Fruit fly (Drosophila melanogaster) whole organism, embryonic: ENCODE data around the gene CycA.

ENCODE experiments used
- Asciz ChIP-seq: fragments of 200-800 bp; sonication (Bioruptor generic); optimal IDR thresholded peaks from 2 replicates; lab custom pipeline; 2017; ENCODE audit warnings: missing biosample characterization, mild to moderate bottlenecking, missing genetic modification characterization, missing genetic modification reagents
- BEAF-32 ChIP-seq: fragments of 200-800 bp; sonication (Bioruptor generic); optimal IDR thresholded peaks from 3 replicates; lab custom pipeline; 2017; ENCODE audit warnings: missing biosample characterization, missing genetic modification characterization, mild to moderate bottlenecking, moderate library complexity, missing genetic modification reagents
- Bteb2 ChIP-seq: fragments of 200-800 bp; sonication (Bioruptor generic); optimal IDR thresholded peaks from 2 replicates; lab custom pipeline; 2016; ENCODE audit warnings: missing biosample characterization, missing genetic modification characterization
- C15 ChIP-seq: fragments of 200-800 bp; sonication (Bioruptor generic); IDR thresholded peaks from 3 replicates; pipeline ENCODE4 v1.3.6; 2022; ENCODE audit warnings: missing biosample characterization, missing genetic modification characterization
- CG10431 ChIP-seq: fragments of 200-800 bp; sonication (Bioruptor generic); optimal IDR thresholded peaks from 3 replicates; lab custom pipeline; 2018; ENCODE audit warnings: missing biosample characterization, mild to moderate bottlenecking, missing genetic modification characterization
- CG10543 ChIP-seq: fragments of 200-800 bp; sonication (Bioruptor generic); optimal IDR thresholded peaks from 3 replicates; lab custom pipeline; 2017; ENCODE audit warnings: missing biosample characterization, mild to moderate bottlenecking, missing genetic modification characterization, moderate library complexity
- CG11247 ChIP-seq: fragments of 200-800 bp; sonication (Bioruptor generic); IDR thresholded peaks from 2 replicates; pipeline ENCODE4 v1.3.6; 2022; ENCODE audit warnings: missing biosample characterization, missing genetic modification characterization
- CG11723 ChIP-seq: fragments of 200-800 bp; sonication (Bioruptor generic); optimal IDR thresholded peaks from 2 replicates; lab custom pipeline; 2017; ENCODE audit warnings: missing biosample characterization, mild to moderate bottlenecking, missing genetic modification characterization
- CG12155 ChIP-seq: fragments of 200-800 bp; sonication (Bioruptor generic); optimal IDR thresholded peaks from 3 replicates; lab custom pipeline; 2016; ENCODE audit warnings: missing biosample characterization, missing genetic modification characterization
- CG12219 ChIP-seq: fragments of 200-800 bp; sonication (Bioruptor generic); optimal IDR thresholded peaks from 3 replicates; lab custom pipeline; 2018; ENCODE audit warnings: missing biosample characterization, mild to moderate bottlenecking, missing genetic modification characterization
- CG12769 ChIP-seq: fragments of 200-800 bp; sonication (Bioruptor generic); optimal IDR thresholded peaks from 2 replicates; lab custom pipeline; 2019; ENCODE audit warnings: missing biosample characterization, mild to moderate bottlenecking, missing genetic modification characterization, moderate library complexity
- CG13287 ChIP-seq: fragments of 200-800 bp; sonication (Bioruptor generic); IDR thresholded peaks from 2 replicates; pipeline ENCODE4 v1.3.6; 2022; ENCODE audit warnings: missing biosample characterization, missing genetic modification characterization; ENCODE audit not compliant: partially characterized antibody
- CG13775 ChIP-seq: fragments of 200-800 bp; sonication (Bioruptor generic); optimal IDR thresholded peaks from 3 replicates; lab custom pipeline; 2017; ENCODE audit warnings: missing biosample characterization, mild to moderate bottlenecking, missing genetic modification characterization
- CG14965 ChIP-seq: fragments of 200-800 bp; sonication (Bioruptor generic); optimal IDR thresholded peaks from 2 replicates; lab custom pipeline; 2016; ENCODE audit warnings: missing biosample characterization, missing genetic modification characterization, borderline replicate concordance
- CG15514 ChIP-seq: fragments of 200-800 bp; sonication (Bioruptor generic); optimal IDR thresholded peaks from 3 replicates; lab custom pipeline; 2017; ENCODE audit warnings: missing biosample characterization, missing genetic modification characterization, mild to moderate bottlenecking, moderate library complexity, missing genetic modification reagents
- CG2116 ChIP-seq: fragments of 200-800 bp; sonication (Bioruptor generic); optimal IDR thresholded peaks from 3 replicates; lab custom pipeline; 2018; ENCODE audit warnings: missing biosample characterization, mild to moderate bottlenecking, missing genetic modification characterization
- CG32532 ChIP-seq: fragments of 200-800 bp; sonication (Bioruptor generic); IDR thresholded peaks from 2 replicates; pipeline ENCODE4 v1.3.6; 2022; ENCODE audit warnings: missing biosample characterization, missing genetic modification characterization
- CG4617 ChIP-seq: fragments of 200-800 bp; sonication (Bioruptor generic); optimal IDR thresholded peaks from 3 replicates; lab custom pipeline; 2016; ENCODE audit warnings: missing biosample characterization, missing genetic modification characterization, borderline replicate concordance
- CG5180 ChIP-seq: fragments of 200-800 bp; sonication (Bioruptor generic); optimal IDR thresholded peaks from 3 replicates; lab custom pipeline; 2017; ENCODE audit warnings: missing biosample characterization, missing genetic modification characterization, mild to moderate bottlenecking, moderate library complexity, missing genetic modification reagents
- CG7372 ChIP-seq: fragments of 200-800 bp; sonication (Bioruptor generic); IDR thresholded peaks from 2 replicates; pipeline ENCODE4 v1.3.6; 2022; ENCODE audit warnings: missing biosample characterization, missing genetic modification characterization
- CG8944 ChIP-seq: fragments of 200-800 bp; sonication (Bioruptor generic); optimal IDR thresholded peaks from 3 replicates; lab custom pipeline; 2016; ENCODE audit warnings: missing biosample characterization, missing genetic modification characterization
- CTCF ChIP-seq: fragments of 200-800 bp; sonication (Bioruptor generic); optimal IDR thresholded peaks from 2 replicates; lab custom pipeline; 2017; ENCODE audit warnings: missing biosample characterization, mild to moderate bottlenecking, missing genetic modification characterization, moderate library complexity
- D ChIP-seq, 2 experiments: fragments of 200-800 bp in 1 of 2; fragments of >200 bp in 1 of 2; sonication (Bioruptor generic) in 1 of 2; optimal IDR thresholded peaks; 2 replicates in 1 of 2; 3 replicates in 1 of 2; lab custom pipeline; 2017; ENCODE audit warnings: mild to moderate bottlenecking in 1 of 2, missing biosample characterization in 1 of 2, missing genetic modification characterization in 1 of 2, missing genetic modification reagents in 1 of 2
- Dll ChIP-seq: fragments of 200-800 bp; sonication (Bioruptor generic); IDR thresholded peaks from 4 replicates; pipeline ENCODE4 v1.3.6; 2022; ENCODE audit warnings: missing biosample characterization, missing genetic modification characterization; ENCODE audit not compliant: partially characterized antibody
- Drgx ChIP-seq: fragments of 200-800 bp; sonication (Bioruptor generic); IDR thresholded peaks from 2 replicates; pipeline ENCODE4 v1.3.6; 2022; ENCODE audit warnings: missing biosample characterization, missing genetic modification characterization
- Ets97D ChIP-seq: fragments of 200-800 bp; sonication (Bioruptor generic); optimal IDR thresholded peaks from 3 replicates; lab custom pipeline; 2016; ENCODE audit warnings: missing biosample characterization, missing genetic modification characterization
- HLH3B ChIP-seq: fragments of 200-800 bp; sonication (Bioruptor generic); IDR thresholded peaks from 2 replicates; pipeline ENCODE4 v1.3.6; 2022; ENCODE audit warnings: missing biosample characterization, missing genetic modification characterization
- Nf-YB ChIP-seq: fragments of 200-800 bp; sonication (Bioruptor generic); optimal IDR thresholded peaks from 3 replicates; lab custom pipeline; 2019; ENCODE audit warnings: missing biosample characterization, mild to moderate bottlenecking, missing genetic modification characterization, moderate library complexity
- Pdp1 ChIP-seq, 2 experiments: fragments of 200-800 bp; sonication (Bioruptor generic); optimal IDR thresholded peaks; 3 replicates each; lab custom pipeline; 2016; ENCODE audit warnings: missing biosample characterization in 2 of 2, missing genetic modification characterization in 2 of 2, mild to moderate bottlenecking in 1 of 2, moderate library complexity in 1 of 2
- Poxn ChIP-seq: fragments of 200-800 bp; sonication (Bioruptor generic); IDR thresholded peaks from 2 replicates; pipeline ENCODE4 v1.3.6; 2022; ENCODE audit warnings: missing biosample characterization, missing genetic modification characterization
- ac ChIP-seq: fragments of 200-800 bp; sonication (Bioruptor generic); optimal IDR thresholded peaks from 3 replicates; lab custom pipeline; 2017; ENCODE audit warnings: missing biosample characterization, mild to moderate bottlenecking, missing genetic modification characterization
- ato ChIP-seq: fragments of 200-800 bp; sonication (Bioruptor generic); IDR thresholded peaks from 2 replicates; pipeline ENCODE4 v1.3.6; 2022; ENCODE audit warnings: missing biosample characterization, missing genetic modification characterization; ENCODE audit not compliant: partially characterized antibody
- cg ChIP-seq: fragments of 200-800 bp; sonication (Bioruptor generic); optimal IDR thresholded peaks from 3 replicates; lab custom pipeline; 2019; ENCODE audit warnings: missing biosample characterization, mild to moderate bottlenecking, missing genetic modification characterization, moderate library complexity
- fd64A ChIP-seq: fragments of 200-800 bp; sonication (Bioruptor generic); optimal IDR thresholded peaks from 3 replicates; lab custom pipeline; 2018; ENCODE audit warnings: missing biosample characterization, mild to moderate bottlenecking, missing genetic modification characterization
- fu2 ChIP-seq: fragments of 200-800 bp; sonication (Bioruptor generic); optimal IDR thresholded peaks from 2 replicates; lab custom pipeline; 2016; ENCODE audit warnings: missing biosample characterization, missing genetic modification characterization
- gem ChIP-seq: fragments of 200-800 bp; sonication (Bioruptor generic); optimal IDR thresholded peaks from 2 replicates; lab custom pipeline; 2019; ENCODE audit warnings: missing biosample characterization, mild to moderate bottlenecking, missing genetic modification characterization, moderate library complexity
- grn ChIP-seq: fragments of 200-800 bp; sonication (Bioruptor generic); optimal IDR thresholded peaks from 3 replicates; lab custom pipeline; 2017; ENCODE audit warnings: missing biosample characterization, missing genetic modification characterization
- gt ChIP-seq: fragments of 200-800 bp; sonication (Bioruptor generic); IDR thresholded peaks from 2 replicates; pipeline ENCODE4 v1.3.6; 2022; ENCODE audit warnings: missing biosample characterization, missing genetic modification characterization
- hbn ChIP-seq: fragments of 200-800 bp; sonication (Bioruptor generic); IDR thresholded peaks from 2 replicates; pipeline ENCODE4 v1.3.6; 2022; ENCODE audit warnings: missing biosample characterization, missing genetic modification characterization; ENCODE audit not compliant: partially characterized antibody
- lov ChIP-seq, 2 experiments: fragments of 200-800 bp in 1 of 2; fragments of >200 bp in 1 of 2; sonication (Bioruptor generic) in 1 of 2; IDR thresholded peaks in 1 of 2; optimal IDR thresholded peaks in 1 of 2; 2 replicates in 1 of 2; 3 replicates in 1 of 2; pipeline versions ENCODE4 v1.3.6 to Lab custom; 2017 to 2022; ENCODE audit warnings: missing biosample characterization in 1 of 2, missing genetic modification characterization in 1 of 2
- p53 ChIP-seq: fragments of 200-800 bp; sonication (Bioruptor generic); optimal IDR thresholded peaks from 2 replicates; lab custom pipeline; 2016; ENCODE audit warnings: missing biosample characterization, missing genetic modification characterization
- pb ChIP-seq: fragments of 200-800 bp; sonication (Bioruptor generic); optimal IDR thresholded peaks from 3 replicates; lab custom pipeline; 2016; ENCODE audit warnings: missing biosample characterization, missing genetic modification characterization
- pum ChIP-seq: fragments of 200-800 bp; sonication (Bioruptor generic); optimal IDR thresholded peaks from 2 replicates; lab custom pipeline; 2016; ENCODE audit warnings: missing biosample characterization, missing genetic modification characterization
- tin ChIP-seq: fragments of 200-800 bp; sonication (Bioruptor generic); optimal IDR thresholded peaks from 3 replicates; lab custom pipeline; 2016; ENCODE audit warnings: missing biosample characterization, missing genetic modification characterization
- tll ChIP-seq, 2 experiments: fragments of 200-800 bp in 1 of 2; fragments of >200 bp in 1 of 2; sonication (Bioruptor generic) in 1 of 2; optimal IDR thresholded peaks; 2 replicates each; lab custom pipeline; 2017 to 2019; ENCODE audit warnings: missing biosample characterization in 2 of 2, missing genetic modification characterization in 2 of 2, mild to moderate bottlenecking in 1 of 2, moderate library complexity in 1 of 2
- ttk ChIP-seq: fragments of 200-800 bp; sonication (Bioruptor generic); IDR thresholded peaks from 2 replicates; pipeline ENCODE4 v2.1.2; 2022; ENCODE audit warnings: missing biosample characterization, missing genetic modification characterization
- tup ChIP-seq: fragments of 200-800 bp; sonication (Bioruptor generic); optimal IDR thresholded peaks from 2 replicates; lab custom pipeline; 2016; ENCODE audit warnings: missing biosample characterization, mild to moderate bottlenecking, missing genetic modification characterization, moderate library complexity
- wor ChIP-seq: fragments of 200-800 bp; sonication (Bioruptor generic); IDR thresholded peaks from 2 replicates; pipeline ENCODE4 v1.3.6; 2022; ENCODE audit warnings: missing biosample characterization, missing genetic modification characterization
- zf30C ChIP-seq: fragments of 200-800 bp; sonication (Bioruptor generic); optimal IDR thresholded peaks from 3 replicates; lab custom pipeline; 2018; ENCODE audit warnings: missing biosample characterization, mild to moderate bottlenecking, missing genetic modification characterization

The CycA gene

DNA sequence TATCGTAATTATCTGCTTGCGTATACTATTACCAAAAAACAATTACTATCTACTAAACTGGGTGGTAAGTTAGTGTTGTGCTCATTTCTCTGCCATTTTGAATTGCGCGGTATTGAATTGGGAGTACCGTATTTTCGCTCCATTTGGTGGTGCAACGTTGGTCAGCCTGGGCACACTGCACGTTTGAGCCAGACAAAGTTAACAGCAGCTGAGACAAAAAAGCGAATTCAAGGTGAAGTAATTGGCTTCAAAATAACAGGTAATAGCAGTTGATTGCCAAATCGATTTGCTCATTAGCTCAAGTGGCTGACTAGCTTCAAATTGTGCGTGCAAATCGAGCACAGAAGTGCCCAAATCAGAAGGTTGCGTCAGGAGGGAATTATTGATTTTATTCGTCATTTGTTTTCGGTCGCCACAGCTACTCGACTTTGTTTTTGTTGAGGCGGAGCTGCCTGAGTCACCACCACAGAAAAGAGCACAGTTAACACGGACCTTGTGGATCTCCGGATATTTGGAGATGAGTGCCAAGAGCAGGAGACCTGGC is 37.9 kb downstream of the CycA start, which contains the start of gene Klp68D:
Klp68D (plus strand) TSS at position 175 of the 544 bp plus-strand sequence.
- no peak for TF ChIP-seq CG12219 (GFP tag; lab: Kevin White, UChicago)
- TF ChIP-seq ato (GFP tag; lab: Robert Waterston, UW), result no peak
- TF ChIP-seq tin (GFP tag; lab: Kevin White, UChicago), result no peak
- TF ChIP-seq CG4617 (GFP tag; lab: Kevin White, UChicago), result peak; percentile 62
- TF ChIP-seq Pdp1 (GFP tag; optimal IDR thresholded peaks at IDR 0.05; lab: Kevin White, UChicago), result no peak
- peak; percentile 31 for TF ChIP-seq BEAF-32
- TF ChIP-seq CG13287 (GFP tag; lab: Robert Waterston, UW), result peak; percentile 53
- no peak for TF ChIP-seq hbn
- no peak for TF ChIP-seq gem (tag; lab: Kevin White, UChicago)
- TF ChIP-seq D (optimal IDR thresholded peaks at IDR 0.05; lab: Kevin White, UChicago), result no peak
- no peak for TF ChIP-seq D (GFP tag; optimal IDR thresholded peaks at IDR 0.05; lab: Kevin White, UChicago)
- no peak for TF ChIP-seq CG11247 (GFP tag; lab: Robert Waterston, UW)
- TF ChIP-seq p53, result no peak
- no peak for TF ChIP-seq CG32532 (GFP tag; lab: Robert Waterston, UW)
- TF ChIP-seq ac (GFP tag; lab: Kevin White, UChicago), result no peak
- TF ChIP-seq Bteb2 (GFP tag; lab: Kevin White, UChicago), result no peak
- no peak for TF ChIP-seq CG8944 (GFP tag; lab: Kevin White, UChicago)
- TF ChIP-seq CG2116 (GFP tag; lab: Kevin White, UChicago), result peak; percentile 28
- TF ChIP-seq CG10543 (GFP tag; lab: Kevin White, UChicago), result no peak
- TF ChIP-seq CG13775 (GFP tag; lab: Kevin White, UChicago), result no peak
- TF ChIP-seq wor, result no peak
- no peak for TF ChIP-seq gt
- no peak for TF ChIP-seq Asciz (GFP tag; lab: Kevin White, UChicago)
- TF ChIP-seq fd64A (GFP tag; lab: Kevin White, UChicago), result no peak
- peak; percentile 38 for TF ChIP-seq CG15514 (GFP tag; lab: Kevin White, UChicago)
- no peak for TF ChIP-seq tll (GFP tag; optimal IDR thresholded peaks at IDR 0.05; lab: Kevin White, UChicago)
- TF ChIP-seq CTCF (GFP tag; lab: Kevin White, UChicago), result no peak
- no peak for TF ChIP-seq HLH3B
- TF ChIP-seq CG5180 (GFP tag; lab: Kevin White, UChicago), result no peak
- no peak for TF ChIP-seq Poxn (GFP tag; lab: Robert Waterston, UW)
- peak; percentile 25 for TF ChIP-seq Ets97D (GFP tag; lab: Kevin White, UChicago)
- TF ChIP-seq Nf-YB (GFP tag; lab: Kevin White, UChicago), result no peak
- TF ChIP-seq grn (GFP tag; lab: Kevin White, UChicago), result no peak
- TF ChIP-seq CG10431 (GFP tag; lab: Kevin White, UChicago), result no peak
- TF ChIP-seq pum, result no peak
- TF ChIP-seq pb (GFP tag; lab: Kevin White, UChicago), result no peak
- TF ChIP-seq CG11723 (GFP tag; lab: Kevin White, UChicago), result no peak
- TF ChIP-seq CG7372 (GFP tag; lab: Robert Waterston, UW), result no peak
- no peak for TF ChIP-seq CG12769
- no peak for TF ChIP-seq CG14965 (GFP tag; lab: Kevin White, UChicago)
- TF ChIP-seq Dll, result 0 out of 4 replicates have a peak, but pooled peaks have one; percentile 23
- TF ChIP-seq Drgx, result no peak
- no peak for TF ChIP-seq fu2 (GFP tag; lab: Kevin White, UChicago)
- TF ChIP-seq lov (optimal IDR thresholded peaks at IDR 0.05; lab: Kevin White, UChicago), result no peak
- no peak for TF ChIP-seq lov (GFP tag; IDR thresholded peaks at IDR 0.05; lab: Robert Waterston, UW)
- TF ChIP-seq C15 (GFP tag; lab: Robert Waterston, UW), result no peak
- TF ChIP-seq cg (GFP tag; lab: Kevin White, UChicago), result no peak
- TF ChIP-seq zf30C (GFP tag; lab: Kevin White, UChicago), result no peak
- TF ChIP-seq ttk, result no peak
- no peak for TF ChIP-seq CG12155
- TF ChIP-seq tup (GFP tag; lab: Kevin White, UChicago), result no peak
